Worm (Caenorhabditis elegans): Measurements from ENCODE around the gene set-26.
"Not testable (repeated sequence)": the region's sequence is repeated elsewhere in the genome, so short reads cannot be mapped to it uniquely, and the experiment has no call there.

Gene set-26

DNA sequence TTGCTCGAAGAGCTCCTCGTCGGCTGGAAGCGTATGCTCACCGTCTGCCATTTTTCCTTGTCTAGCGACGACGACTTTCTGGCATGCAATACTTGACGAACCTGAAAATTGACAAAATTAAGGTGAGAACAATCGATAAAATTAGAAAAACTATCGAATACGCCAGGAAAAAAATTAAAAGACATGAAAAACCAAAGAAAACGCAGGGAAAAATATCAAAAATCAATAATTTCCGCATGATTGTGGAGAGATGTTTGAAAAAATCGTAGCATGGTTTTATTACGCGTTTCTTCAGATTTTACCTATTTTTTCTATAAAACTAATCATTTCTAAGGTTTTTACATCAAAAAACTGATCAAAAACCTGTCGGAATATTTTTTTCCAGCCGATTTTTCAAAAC, at the start of gene set-26:
Gene set-26, minus strand, starts transcription at position 101 of the 400 bp plus-strand sequence.
- 0 out of 2 replicates have a peak, but pooled peaks have one; percentile 23 for TF ChIP-seq T22C8.4 (GFP tag; IDR thresholded peaks at IDR 0.05)

- TF ChIP-seq ztf-29 (GFP tag; IDR thresholded peaks at IDR 0.05) (no peak), tab-1 (GFP tag; IDR thresholded peaks at IDR 0.05) (no peak), ref-1 (GFP tag; conservative IDR thresholded peaks at IDR 0.05) (no peak), med-1 (GFP tag; optimal IDR thresholded peaks at IDR 0.05; ENCODE audit: insufficient read depth) (no peak), cog-1 (tag; optimal IDR thresholded peaks at IDR 0.05) (no peak), ztf-23 (GFP tag; IDR thresholded peaks at IDR 0.05) (no peak)
Observed at ce11 chrIV:16696422-16696821, 40.7 kb upstream of the set-26 start.

- TF ChIP-seq cog-1 (tag; optimal IDR thresholded peaks at IDR 0.05) (no peak), ztf-23 (GFP tag; IDR thresholded peaks at IDR 0.05) (no peak), med-1 (GFP tag; optimal IDR thresholded peaks at IDR 0.05; ENCODE audit: insufficient read depth) (no peak), T22C8.4 (GFP tag; IDR thresholded peaks at IDR 0.05) (no peak), ref-1 (GFP tag; conservative IDR thresholded peaks at IDR 0.05) (no peak), klf-2 (GFP tag; conservative IDR thresholded peaks at IDR 0.05) (no peak), tab-1 (GFP tag; IDR thresholded peaks at IDR 0.05) (no peak), ztf-29 (GFP tag; IDR thresholded peaks at IDR 0.05) (no peak), flt-1 (GFP tag; IDR thresholded peaks at IDR 0.05) (no peak)
Observed at ce11 chrIV:16694567-16694966, 38.9 kb upstream of the set-26 start, which contains the start of gene Y51H4A.941. Gene Y51H4A.941, minus strand, starts transcription at chrIV:16694667.

- TF ChIP-seq cog-1 (tag; optimal IDR thresholded peaks at IDR 0.05): no peak
- TF ChIP-seq klf-2 (GFP tag; conservative IDR thresholded peaks at IDR 0.05): 0 out of 2 replicates have a peak, but pooled peaks have one; percentile 37
- peak; percentile 55; the same call in 1 of the 2 replicates for TF ChIP-seq ref-1 (GFP tag; conservative IDR thresholded peaks at IDR 0.05)
- peak; percentile 74 for TF ChIP-seq ztf-23 (GFP tag; IDR thresholded peaks at IDR 0.05)
- peak; percentile 79 for TF ChIP-seq flt-1 (GFP tag; IDR thresholded peaks at IDR 0.05)
- no peak for TF ChIP-seq T22C8.4 (GFP tag; IDR thresholded peaks at IDR 0.05)
- peak; percentile 59; the same call in 1 of the 2 replicates for TF ChIP-seq ztf-29 (GFP tag; IDR thresholded peaks at IDR 0.05)
- TF ChIP-seq tab-1 (GFP tag; IDR thresholded peaks at IDR 0.05): peak; percentile 82
Observed at ce11 chrIV:16684224-16684623, 28.5 kb upstream of the set-26 start.

ce11 chrIV:16681812-16682211, 26.1 kb upstream of the set-26 start:
- TF ChIP-seq tab-1 (GFP tag; IDR thresholded peaks at IDR 0.05) (peak; percentile 64; the same call in 1 of the 2 replicates), ref-1 (GFP tag; conservative IDR thresholded peaks at IDR 0.05) (0 out of 2 replicates have a peak, but pooled peaks have one; percentile 13)

- TF ChIP-seq flt-1 (GFP tag; IDR thresholded peaks at IDR 0.05) (0 out of 2 replicates have a peak, but pooled peaks have one; percentile 39), ztf-23 (GFP tag; IDR thresholded peaks at IDR 0.05) (0 out of 2 replicates have a peak, but pooled peaks have one; percentile 9)
Observed at ce11 chrIV:16670743-16671142, 15.1 kb upstream of the set-26 start.

DNA sequence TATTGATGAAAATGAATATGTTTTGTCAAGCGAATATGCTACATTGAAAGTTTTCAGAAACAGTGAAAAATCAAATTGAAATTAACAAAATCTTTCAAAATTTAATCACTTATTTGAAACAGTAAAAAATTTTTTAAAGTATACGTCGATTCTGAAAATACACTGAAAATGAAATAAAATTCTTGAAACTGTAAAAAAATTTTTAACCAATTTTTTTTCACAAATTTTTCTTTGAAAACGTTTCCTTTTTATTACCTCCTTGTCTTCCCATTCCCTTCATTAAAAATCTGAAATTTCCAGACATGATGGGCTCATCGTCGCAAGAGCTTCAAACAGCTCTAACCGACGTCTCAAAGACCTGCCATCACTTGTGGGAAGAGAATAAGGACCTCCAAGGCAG, 8.3 kb upstream of the set-26 start, which contains the start of gene sta-1:
Gene sta-1, plus strand, starts transcription at position 301 of the 400 bp plus-strand sequence.
- TF ChIP-seq cog-1 (tag; optimal IDR thresholded peaks at IDR 0.05); med-1 (GFP tag; optimal IDR thresholded peaks at IDR 0.05; ENCODE audit: insufficient read depth); flt-1 (GFP tag; IDR thresholded peaks at IDR 0.05): not testable (repeated sequence)

DNA sequence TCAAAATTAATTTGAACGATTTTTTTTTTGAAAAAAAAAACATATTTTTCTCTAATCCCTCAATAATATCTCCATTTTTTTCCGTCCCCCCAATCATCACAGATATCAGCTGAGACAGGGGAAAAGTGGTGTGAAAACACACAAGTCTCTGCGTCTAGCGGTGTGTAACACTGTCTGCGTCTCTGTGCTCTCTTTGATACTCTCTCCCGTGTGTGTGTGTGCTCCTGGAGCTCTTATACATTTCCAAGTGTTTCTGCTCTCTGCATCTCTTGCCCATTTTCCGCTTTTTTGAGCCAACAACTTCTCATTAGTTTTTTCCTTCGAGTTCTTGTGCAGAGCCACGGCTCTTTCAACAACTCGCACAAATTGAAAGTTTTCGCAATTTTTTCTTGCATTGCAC, 7.9 kb upstream of the set-26 start:
- TF ChIP-seq cog-1 (tag; optimal IDR thresholded peaks at IDR 0.05) (no peak), med-1 (GFP tag; optimal IDR thresholded peaks at IDR 0.05; ENCODE audit: insufficient read depth) (no peak), ztf-29 (GFP tag; IDR thresholded peaks at IDR 0.05) (no peak), klf-2 (GFP tag; conservative IDR thresholded peaks at IDR 0.05) (no peak), T22C8.4 (GFP tag; IDR thresholded peaks at IDR 0.05) (no peak), tab-1 (GFP tag; IDR thresholded peaks at IDR 0.05) (no peak), ref-1 (GFP tag; conservative IDR thresholded peaks at IDR 0.05) (no peak), ztf-23 (GFP tag; IDR thresholded peaks at IDR 0.05) (no peak), flt-1 (GFP tag; IDR thresholded peaks at IDR 0.05) (no peak)

DNA sequence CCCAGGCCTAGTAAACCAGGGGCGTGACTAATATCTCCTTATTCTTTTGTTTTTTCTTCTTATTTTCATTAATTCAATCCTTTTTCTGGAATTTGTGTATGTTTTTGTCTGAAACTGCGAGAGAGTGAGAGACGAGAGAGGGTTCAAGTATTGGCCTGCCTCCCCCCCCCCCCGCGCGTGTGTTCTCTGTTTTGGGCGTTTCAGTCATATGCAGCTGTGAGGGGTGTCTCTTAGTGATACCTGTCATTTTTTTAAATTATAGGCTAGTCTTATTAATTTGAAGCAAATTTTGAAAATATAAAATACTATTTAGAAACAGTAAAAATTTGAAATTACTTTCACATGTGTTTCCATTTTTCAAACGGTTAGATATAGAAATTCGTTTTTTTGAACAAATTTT, 3.8 kb upstream of the set-26 start:
- no peak for TF ChIP-seq med-1 (GFP tag; optimal IDR thresholded peaks at IDR 0.05; ENCODE audit: insufficient read depth)
- TF ChIP-seq klf-2 (GFP tag; conservative IDR thresholded peaks at IDR 0.05): no peak
- no peak for TF ChIP-seq ztf-23 (GFP tag; IDR thresholded peaks at IDR 0.05)
- TF ChIP-seq flt-1 (GFP tag; IDR thresholded peaks at IDR 0.05): no peak
- no peak for TF ChIP-seq ztf-29 (GFP tag; IDR thresholded peaks at IDR 0.05)
- TF ChIP-seq T22C8.4 (GFP tag; IDR thresholded peaks at IDR 0.05): no peak
- TF ChIP-seq cog-1 (tag; optimal IDR thresholded peaks at IDR 0.05): no peak
- no peak for TF ChIP-seq ref-1 (GFP tag; conservative IDR thresholded peaks at IDR 0.05)
- no peak for TF ChIP-seq tab-1 (GFP tag; IDR thresholded peaks at IDR 0.05)

DNA sequence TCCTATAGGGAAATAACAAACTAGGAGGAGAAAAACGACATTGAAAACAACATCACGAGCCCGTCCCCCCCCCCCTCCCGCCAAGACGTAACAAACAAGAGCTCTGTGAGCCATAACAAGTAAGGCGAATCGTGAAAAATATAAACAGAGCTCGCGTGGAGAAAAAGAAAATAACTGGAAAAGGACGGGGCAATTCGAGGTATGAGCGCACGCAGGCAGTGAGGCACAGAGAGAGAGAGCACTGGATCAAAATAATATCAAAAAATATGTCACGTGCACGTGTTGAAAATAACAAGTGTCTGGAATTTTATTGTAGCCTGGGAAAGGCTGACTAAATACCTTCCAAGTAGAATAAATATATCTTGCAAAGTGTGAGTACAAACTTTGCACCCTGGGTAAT, 3.0 kb upstream of the set-26 start:
- TF ChIP-seq med-1 (GFP tag; optimal IDR thresholded peaks at IDR 0.05; ENCODE audit: insufficient read depth) (no peak), flt-1 (GFP tag; IDR thresholded peaks at IDR 0.05) (no peak), tab-1 (GFP tag; IDR thresholded peaks at IDR 0.05) (no peak), ref-1 (GFP tag; conservative IDR thresholded peaks at IDR 0.05) (no peak), T22C8.4 (GFP tag; IDR thresholded peaks at IDR 0.05) (no peak), ztf-23 (GFP tag; IDR thresholded peaks at IDR 0.05) (no peak), cog-1 (tag; optimal IDR thresholded peaks at IDR 0.05) (no peak), klf-2 (GFP tag; conservative IDR thresholded peaks at IDR 0.05) (no peak), ztf-29 (GFP tag; IDR thresholded peaks at IDR 0.05) (no peak)

ce11 chrIV:16657488-16657982, 1.9 kb upstream of the set-26 start:
- no peak for TF ChIP-seq ref-1 (GFP tag; conservative IDR thresholded peaks at IDR 0.05)

Measured in whole organism, midembryonic.